Fruit fly (Drosophila melanogaster) whole organism, embryonic: ENCODE measurements around the gene CG5382.

Experiments used
- Atf3 ChIP-seq: fragments of 200-800 bp; sonication (Bioruptor generic); optimal IDR thresholded peaks from 3 replicates; lab custom pipeline; 2016; ENCODE audit warnings: missing biosample characterization, missing genetic modification characterization
- Bdp1 ChIP-seq: fragments of 200-800 bp; sonication (Bioruptor generic); optimal IDR thresholded peaks from 3 replicates; lab custom pipeline; 2016; ENCODE audit warnings: missing biosample characterization, missing genetic modification characterization
- CG11398 ChIP-seq: fragments of 200-800 bp; sonication (Bioruptor generic); optimal IDR thresholded peaks from 2 replicates; lab custom pipeline; 2016; ENCODE audit warnings: missing biosample characterization, missing genetic modification characterization
- CG12071 ChIP-seq: fragments of 200-800 bp; sonication (Bioruptor generic); optimal IDR thresholded peaks from 3 replicates; lab custom pipeline; 2018; ENCODE audit warnings: missing biosample characterization, mild to moderate bottlenecking, missing genetic modification characterization
- CG12659 ChIP-seq: fragments of 200-800 bp; sonication (Bioruptor generic); optimal IDR thresholded peaks from 3 replicates; lab custom pipeline; 2017; ENCODE audit warnings: mild to moderate bottlenecking, missing biosample characterization, missing genetic modification reagents, missing genetic modification characterization
- CG12744 ChIP-seq: fragments of 200-800 bp; sonication (Bioruptor generic); optimal IDR thresholded peaks from 2 replicates; lab custom pipeline; 2016; ENCODE audit warnings: missing biosample characterization, missing genetic modification characterization
- CG12769 ChIP-seq: fragments of 200-800 bp; sonication (Bioruptor generic); optimal IDR thresholded peaks from 2 replicates; lab custom pipeline; 2019; ENCODE audit warnings: missing biosample characterization, mild to moderate bottlenecking, missing genetic modification characterization, moderate library complexity
- CG13123 ChIP-seq: fragments of 200-800 bp; sonication (Bioruptor generic); optimal IDR thresholded peaks from 2 replicates; lab custom pipeline; 2016; ENCODE audit warnings: missing biosample characterization, missing genetic modification characterization
- CG13624 ChIP-seq: fragments of 200-800 bp; sonication (Bioruptor generic); optimal IDR thresholded peaks from 2 replicates; lab custom pipeline; 2016; ENCODE audit warnings: missing biosample characterization, missing genetic modification characterization
- CG14860 ChIP-seq: fragments of 200-800 bp; sonication (Bioruptor generic); IDR thresholded peaks from 3 replicates; pipeline ENCODE4 v1.3.6; 2022; ENCODE audit warnings: missing biosample characterization, missing genetic modification characterization; ENCODE audit not compliant: partially characterized antibody
- CG15696 ChIP-seq: fragments of 200-800 bp; sonication (Bioruptor generic); optimal IDR thresholded peaks from 2 replicates; lab custom pipeline; 2019; ENCODE audit warnings: missing biosample characterization, mild to moderate bottlenecking, missing genetic modification characterization, moderate library complexity
- CG17361 ChIP-seq: fragments of 200-800 bp; sonication (Bioruptor generic); IDR thresholded peaks from 3 replicates; pipeline ENCODE4 v1.3.6; 2022; ENCODE audit warnings: missing biosample characterization, missing genetic modification characterization
- CG18476 ChIP-seq: fragments of 200-800 bp; sonication (Bioruptor generic); optimal IDR thresholded peaks from 2 replicates; lab custom pipeline; 2016; ENCODE audit warnings: missing biosample characterization, mild to moderate bottlenecking, missing genetic modification characterization
- CG3065 ChIP-seq: fragments of 200-800 bp; sonication (Bioruptor generic); optimal IDR thresholded peaks from 2 replicates; lab custom pipeline; 2016; ENCODE audit warnings: missing biosample characterization, missing genetic modification characterization
- CG3995 ChIP-seq: fragments of 200-800 bp; sonication (Bioruptor generic); optimal IDR thresholded peaks from 3 replicates; lab custom pipeline; 2016; ENCODE audit warnings: missing biosample characterization, missing genetic modification characterization
- CG6254 ChIP-seq: fragments of 200-800 bp; sonication (Bioruptor generic); optimal IDR thresholded peaks from 3 replicates; lab custom pipeline; 2017; ENCODE audit warnings: mild to moderate bottlenecking, missing biosample characterization, missing genetic modification reagents, missing genetic modification characterization
- CG6765 ChIP-seq: fragments of 200-800 bp; sonication (Bioruptor generic); optimal IDR thresholded peaks from 3 replicates; lab custom pipeline; 2017; ENCODE audit warnings: missing biosample characterization, mild to moderate bottlenecking, missing genetic modification characterization
- CG7357 ChIP-seq: fragments of 200-800 bp; sonication (Bioruptor generic); IDR thresholded peaks from 3 replicates; pipeline ENCODE4 v1.3.6; 2022; ENCODE audit warnings: missing biosample characterization, missing genetic modification characterization
- CG8359 ChIP-seq: fragments of 200-800 bp; sonication (Bioruptor generic); optimal IDR thresholded peaks from 2 replicates; lab custom pipeline; 2017; ENCODE audit warnings: missing biosample characterization, mild to moderate bottlenecking, missing genetic modification characterization, borderline replicate concordance
- CG8388 ChIP-seq: fragments of 200-800 bp; sonication (Bioruptor generic); optimal IDR thresholded peaks from 2 replicates; lab custom pipeline; 2019; ENCODE audit warnings: missing biosample characterization, mild to moderate bottlenecking, missing genetic modification characterization, moderate library complexity
- CG9437 ChIP-seq: fragments of 200-800 bp; sonication (Bioruptor generic); optimal IDR thresholded peaks from 2 replicates; lab custom pipeline; 2018; ENCODE audit warnings: missing biosample characterization, mild to moderate bottlenecking, missing genetic modification characterization
- CG9817 ChIP-seq: fragments of 200-800 bp; sonication (Bioruptor generic); optimal IDR thresholded peaks from 2 replicates; lab custom pipeline; 2018; ENCODE audit warnings: missing biosample characterization, mild to moderate bottlenecking, missing genetic modification characterization, moderate library complexity
- CoRest ChIP-seq: fragments of 200-800 bp; sonication (Bioruptor generic); optimal IDR thresholded peaks from 3 replicates; lab custom pipeline; 2018; ENCODE audit warnings: missing biosample characterization, mild to moderate bottlenecking, missing genetic modification characterization, moderate library complexity
- D19A ChIP-seq: fragments of 200-800 bp; optimal IDR thresholded peaks from 3 replicates; lab custom pipeline; 2019; ENCODE audit warnings: missing biosample characterization, mild to moderate bottlenecking, missing genetic modification characterization, moderate library complexity
- Dll ChIP-seq: fragments of 200-800 bp; sonication (Bioruptor generic); IDR thresholded peaks from 4 replicates; pipeline ENCODE4 v1.3.6; 2022; ENCODE audit warnings: missing biosample characterization, missing genetic modification characterization; ENCODE audit not compliant: partially characterized antibody
- Dref ChIP-seq: fragments of 200-800 bp; sonication (Bioruptor generic); IDR thresholded peaks from 2 replicates; pipeline ENCODE4 v1.3.6; 2022; ENCODE audit warnings: missing biosample characterization, missing genetic modification characterization
- Fer2 ChIP-seq: fragments of 200-800 bp; sonication (Bioruptor generic); optimal IDR thresholded peaks from 2 replicates; lab custom pipeline; 2018; ENCODE audit warnings: missing biosample characterization, mild to moderate bottlenecking, missing genetic modification characterization, moderate library complexity
- HLH4C ChIP-seq: fragments of 200-800 bp; sonication (Bioruptor generic); IDR thresholded peaks from 3 replicates; pipeline ENCODE4 v1.3.6; 2022; ENCODE audit warnings: missing biosample characterization, missing genetic modification characterization; ENCODE audit not compliant: partially characterized antibody
- Hr51 ChIP-seq, 2 experiments: fragments of 200-800 bp; sonication (Bioruptor generic); optimal IDR thresholded peaks; 2 replicates in 1 of 2; 3 replicates in 1 of 2; lab custom pipeline; 2016 to 2018; ENCODE audit warnings: missing biosample characterization in 2 of 2, missing genetic modification characterization in 2 of 2, mild to moderate bottlenecking in 1 of 2, moderate library complexity in 1 of 2
- Mrtf ChIP-seq: fragments of 200-800 bp; sonication (Bioruptor generic); IDR thresholded peaks from 3 replicates; pipeline ENCODE4 v1.3.6; 2022; ENCODE audit warnings: missing biosample characterization, missing genetic modification characterization
- NFAT ChIP-seq: fragments of 200-800 bp; sonication (Bioruptor generic); IDR thresholded peaks from 2 replicates; pipeline ENCODE4 v1.3.6; 2022; ENCODE audit warnings: missing biosample characterization, missing genetic modification characterization
- Opbp ChIP-seq: fragments of 200-800 bp; sonication (Bioruptor generic); IDR thresholded peaks from 3 replicates; pipeline ENCODE4 v1.3.6; 2022; ENCODE audit warnings: missing biosample characterization, missing genetic modification characterization; ENCODE audit not compliant: partially characterized antibody
- Rfx ChIP-seq: fragments of 200-800 bp; sonication (Bioruptor generic); IDR thresholded peaks from 2 replicates; pipeline ENCODE4 v1.3.6; 2022; ENCODE audit warnings: missing biosample characterization, missing genetic modification characterization
- TFAM ChIP-seq: fragments of 200-800 bp; sonication (Bioruptor generic); optimal IDR thresholded peaks from 2 replicates; lab custom pipeline; 2017; ENCODE audit warnings: missing biosample characterization, missing genetic modification characterization, inconsistent platforms
- Xbp1 ChIP-seq: fragments of 200-800 bp; sonication (Bioruptor generic); optimal IDR thresholded peaks from 3 replicates; lab custom pipeline; 2016; ENCODE audit warnings: missing biosample characterization, mild to moderate bottlenecking, missing genetic modification characterization
- bsh ChIP-seq, 2 experiments: fragments of 200-800 bp; sonication (Bioruptor generic); optimal IDR thresholded peaks; 2 replicates each; lab custom pipeline; 2017 to 2018; ENCODE audit warnings: mild to moderate bottlenecking in 2 of 2, missing biosample characterization in 2 of 2, missing genetic modification characterization in 2 of 2, moderate library complexity in 1 of 2
- crp ChIP-seq, 2 experiments: fragments of 200-800 bp; sonication (Bioruptor generic); optimal IDR thresholded peaks; 2 replicates in 1 of 2; 3 replicates in 1 of 2; lab custom pipeline; 2017; ENCODE audit warnings: missing biosample characterization in 2 of 2, missing genetic modification characterization in 2 of 2, mild to moderate bottlenecking in 1 of 2, moderate library complexity in 1 of 2
- ewg ChIP-seq: fragments of 200-800 bp; sonication (Bioruptor generic); optimal IDR thresholded peaks from 3 replicates; lab custom pipeline; 2017; ENCODE audit warnings: mild to moderate bottlenecking, missing biosample characterization, missing genetic modification reagents, missing genetic modification characterization
- hb ChIP-seq: fragments of 200-800 bp; sonication (Bioruptor generic); IDR thresholded peaks from 3 replicates; pipeline ENCODE4 v1.3.6; 2022; ENCODE audit warnings: missing biosample characterization, missing genetic modification characterization; ENCODE audit not compliant: partially characterized antibody
- jumu ChIP-seq: fragments of 200-800 bp; sonication (Bioruptor generic); optimal IDR thresholded peaks from 3 replicates; lab custom pipeline; 2016; ENCODE audit warnings: missing biosample characterization, missing genetic modification characterization
- lab ChIP-seq: fragments of 200-800 bp; sonication (Bioruptor generic); optimal IDR thresholded peaks from 3 replicates; lab custom pipeline; 2017; ENCODE audit warnings: missing biosample characterization, missing genetic modification characterization, mild to moderate bottlenecking, moderate library complexity, missing genetic modification reagents
- nom ChIP-seq: fragments of 200-800 bp; sonication (Bioruptor generic); optimal IDR thresholded peaks from 2 replicates; lab custom pipeline; 2017; ENCODE audit warnings: missing biosample characterization, missing genetic modification characterization, mild to moderate bottlenecking, moderate library complexity, missing genetic modification reagents
- phol ChIP-seq: fragments of 200-800 bp; sonication (Bioruptor generic); optimal IDR thresholded peaks from 3 replicates; lab custom pipeline; 2018; ENCODE audit warnings: missing biosample characterization, mild to moderate bottlenecking, missing genetic modification characterization, moderate library complexity
- sna ChIP-seq: fragments of 200-800 bp; sonication (Bioruptor generic); IDR thresholded peaks from 2 replicates; pipeline ENCODE4 v1.3.6; 2022; ENCODE audit warnings: missing biosample characterization, missing genetic modification characterization; ENCODE audit not compliant: partially characterized antibody
- sqz ChIP-seq: fragments of 200-800 bp; sonication (Bioruptor generic); optimal IDR thresholded peaks from 3 replicates; lab custom pipeline; 2018; ENCODE audit warnings: missing biosample characterization, mild to moderate bottlenecking, missing genetic modification characterization
- ssp ChIP-seq: fragments of 200-800 bp; sonication (Bioruptor generic); IDR thresholded peaks from 2 replicates; pipeline ENCODE4 v1.3.6; 2022; ENCODE audit warnings: missing biosample characterization, missing genetic modification characterization
- tio ChIP-seq: fragments of 200-800 bp; sonication (Bioruptor generic); optimal IDR thresholded peaks from 2 replicates; lab custom pipeline; 2017; ENCODE audit warnings: missing biosample characterization, missing genetic modification characterization, inconsistent platforms
- toy ChIP-seq: fragments of 200-800 bp; sonication (Bioruptor generic); IDR thresholded peaks from 2 replicates; pipeline ENCODE4 v1.3.6; 2022; ENCODE audit warnings: missing biosample characterization, missing genetic modification characterization
- vfl ChIP-seq: fragments of 200-800 bp; sonication (Bioruptor generic); optimal IDR thresholded peaks from 2 replicates; lab custom pipeline; 2016; ENCODE audit warnings: missing biosample characterization, missing genetic modification characterization
- zfh1 ChIP-seq: fragments of 200-800 bp; sonication (Bioruptor generic); IDR thresholded peaks from 3 replicates; pipeline ENCODE4 v1.3.6; 2022; ENCODE audit warnings: missing biosample characterization, missing genetic modification characterization

The CG5382 gene

dm6 chr3R:22375674-22376073 lies 9.9 kb upstream of the CG5382 start, which contains the start of gene CG18596:
CG18596 (plus strand) TSS chr3R:22375923.
- no peak for TF ChIP-seq Bdp1 (GFP tag; lab: Kevin White, UChicago)
- TF ChIP-seq toy = no peak
- no peak for TF ChIP-seq Xbp1
- TF ChIP-seq HLH4C = peak; percentile 90
- TF ChIP-seq D19A (tag; lab: Kevin White, UChicago) = no peak
- TF ChIP-seq Rfx = no peak
- TF ChIP-seq CG18476 (GFP tag; lab: Kevin White, UChicago) = no peak
- no peak for TF ChIP-seq tio (GFP tag; lab: Kevin White, UChicago)
- peak; percentile 86; the same call in 2 of the 3 replicates for TF ChIP-seq Opbp
- no peak for TF ChIP-seq CG12744 (GFP tag; lab: Kevin White, UChicago)
- TF ChIP-seq ewg (GFP tag; lab: Kevin White, UChicago) = no peak
- TF ChIP-seq CG8359 (GFP tag; lab: Kevin White, UChicago) = no peak
- no peak for TF ChIP-seq CG11398 (GFP tag; lab: Kevin White, UChicago)
- TF ChIP-seq CG6254 (GFP tag; lab: Kevin White, UChicago) = no peak
- no peak for TF ChIP-seq NFAT (GFP tag; lab: Robert Waterston, UW)
- TF ChIP-seq TFAM = no peak
- no peak for TF ChIP-seq Atf3 (GFP tag; lab: Kevin White, UChicago)
- TF ChIP-seq crp (GFP tag; optimal IDR thresholded peaks at IDR 0.05; lab: Kevin White, UChicago) = peak in 1 of 2 experiments; percentile 73
- TF ChIP-seq CG7357 (GFP tag; lab: Robert Waterston, UW) = no peak
- no peak for TF ChIP-seq sqz (GFP tag; lab: Kevin White, UChicago)
- no peak for TF ChIP-seq vfl (GFP tag; lab: Kevin White, UChicago)
- TF ChIP-seq CG12769 (tag; lab: Kevin White, UChicago) = no peak
- no peak for TF ChIP-seq Fer2 (tag; lab: Kevin White, UChicago)
- no peak for TF ChIP-seq CG9817 (tag; lab: Kevin White, UChicago)
- TF ChIP-seq Mrtf (GFP tag; lab: Robert Waterston, UW) = no peak
- peak; percentile 35 for TF ChIP-seq CoRest
- no peak for TF ChIP-seq CG12071 (GFP tag; lab: Kevin White, UChicago)
- no peak for TF ChIP-seq CG3065 (GFP tag; lab: Kevin White, UChicago)
- TF ChIP-seq lab (GFP tag; lab: Kevin White, UChicago) = no peak
- TF ChIP-seq ssp (GFP tag; lab: Robert Waterston, UW) = no peak
- no peak for TF ChIP-seq nom (GFP tag; lab: Kevin White, UChicago)
- TF ChIP-seq CG6765 = no peak
- no peak for TF ChIP-seq Hr51 (GFP tag; optimal IDR thresholded peaks at IDR 0.05; lab: Kevin White, UChicago)
- TF ChIP-seq CG8388 (GFP tag; lab: Kevin White, UChicago) = no peak
- TF ChIP-seq CG13624 = no peak
- TF ChIP-seq phol (tag; lab: Kevin White, UChicago) = peak; percentile 67
- TF ChIP-seq Dref = peak; percentile 64
- no peak for TF ChIP-seq CG9437 (GFP tag; lab: Kevin White, UChicago)
- peak; percentile 78 for TF ChIP-seq hb
- TF ChIP-seq CG3995 (GFP tag; lab: Kevin White, UChicago) = peak; percentile 10
- TF ChIP-seq Dll (GFP tag; lab: Robert Waterston, UW) = peak; percentile 98
- TF ChIP-seq CG13123 (GFP tag; lab: Kevin White, UChicago) = no peak
- peak; percentile 95 for TF ChIP-seq CG14860 (GFP tag; lab: Robert Waterston, UW)
- no peak for TF ChIP-seq bsh (GFP tag; optimal IDR thresholded peaks at IDR 0.05; lab: Kevin White, UChicago)
- no peak for TF ChIP-seq jumu (GFP tag; lab: Kevin White, UChicago)
- TF ChIP-seq sna (GFP tag; lab: Robert Waterston, UW) = peak; percentile 97
- no peak for TF ChIP-seq CG15696 (tag; lab: Kevin White, UChicago)
- TF ChIP-seq CG17361 (GFP tag; lab: Robert Waterston, UW) = no peak
- TF ChIP-seq zfh1 (GFP tag; lab: Robert Waterston, UW) = no peak
- TF ChIP-seq CG12659 (GFP tag; lab: Kevin White, UChicago) = peak; percentile 33
